Worm (Caenorhabditis elegans): Measurements from ENCODE around the gene Y6E2A.5.

DNA sequence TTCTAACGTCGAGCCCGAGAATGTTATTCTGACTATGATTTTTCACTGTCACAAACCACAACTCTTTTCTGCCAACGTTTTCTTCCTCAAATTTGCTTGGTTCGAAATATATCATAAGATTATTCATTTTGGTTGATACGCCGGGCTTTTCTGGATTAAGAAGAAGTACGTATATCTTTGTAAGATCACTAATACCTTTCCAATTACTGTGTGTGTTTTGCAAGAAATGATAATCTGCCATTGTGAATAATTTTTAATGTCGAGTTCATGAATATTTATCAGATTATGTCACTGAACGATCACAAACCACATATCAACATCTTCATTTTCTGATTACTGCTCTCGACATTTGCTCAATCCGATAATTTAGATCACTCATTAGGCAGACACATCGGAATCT is 32.9 kb downstream of the Y6E2A.5 start, which contains the start of gene nhr-196:
- TF ChIP-seq nhr-6 (tag; optimal IDR thresholded peaks at IDR 0.05) = no peak
- no peak for TF ChIP-seq skn-1 (tag; optimal IDR thresholded peaks at IDR 0.05)
- TF ChIP-seq snpc-4 (tag; optimal IDR thresholded peaks at IDR 0.05) = no peak
- TF ChIP-seq dve-1 (tag; optimal IDR thresholded peaks at IDR 0.05; ENCODE audit: insufficient read depth) = no peak
- no peak for TF ChIP-seq ZK337.2 (GFP tag; IDR thresholded peaks at IDR 0.05)
- no peak for TF ChIP-seq unc-130 (GFP tag; optimal IDR thresholded peaks at IDR 0.05)
- no peak for TF ChIP-seq ztf-11 (tag; optimal IDR thresholded peaks at IDR 0.05)
- TF ChIP-seq madf-5 (GFP tag; IDR thresholded peaks at IDR 0.05) = no peak
- TF ChIP-seq egl-27 (tag; optimal IDR thresholded peaks at IDR 0.05) = no peak
